Fruit fly (Drosophila melanogaster): ENCODE results near the gene CG43093.

- TF ChIP-seq CG8478 (optimal IDR thresholded peaks at IDR 0.05) (no peak), CTCF (optimal IDR thresholded peaks at IDR 0.05) (peak in 1 of 2 experiments; percentile 14)
Observed at dm6 chr3R:22750534-22750947, 19.6 kb downstream of the CG43093 start, which contains the start of the genes rumi, CG7029 and Usp12-46.

Measured in S2 (cell line).